Worm (Caenorhabditis elegans) whole organism, L2 larva: ENCODE data around the gene AH9.1.

Experiments used
- F13H6.1 ChIP-seq: sonication (generic microtip); optimal IDR thresholded peaks from 2 replicates; lab custom pipeline; 2016; ENCODE audit warnings: missing genetic modification characterization, missing compliant biosample characterization
- R02D3.7 ChIP-seq: fragments of 150-350 bp; optimal IDR thresholded peaks from 2 replicates; lab custom pipeline; 2014; ENCODE audit warnings: missing biosample characterization, missing genetic modification characterization
- aly-2 ChIP-seq: fragments of 150-350 bp; optimal IDR thresholded peaks from 2 replicates; lab custom pipeline; 2014; ENCODE audit warnings: missing biosample characterization, missing genetic modification characterization
- ama-1 ChIP-seq: fragments of 150-350 bp; optimal IDR thresholded peaks from 2 replicates; lab custom pipeline; 2018; ENCODE audit warnings: inconsistent platforms
- blmp-1 ChIP-seq: sonication (generic microtip); optimal IDR thresholded peaks from 2 replicates; lab custom pipeline; 2017; ENCODE audit warnings: missing genetic modification characterization, mild to moderate bottlenecking, missing compliant biosample characterization, antibody characterized with exemption, moderate library complexity; ENCODE audit not compliant: insufficient read depth
- ceh-82 ChIP-seq: fragments of 150-350 bp; optimal IDR thresholded peaks from 2 replicates; lab custom pipeline; 2014; ENCODE audit warnings: missing biosample characterization, missing genetic modification characterization
- dmd-4 ChIP-seq: sonication (generic microtip); optimal IDR thresholded peaks from 2 replicates; lab custom pipeline; 2017; ENCODE audit warnings: missing biosample characterization, missing genetic modification characterization
- elt-1 ChIP-seq: fragments of 150-350 bp; optimal IDR thresholded peaks from 2 replicates; lab custom pipeline; 2014; ENCODE audit warnings: missing biosample characterization, missing genetic modification characterization
- elt-3 ChIP-seq: sonication (generic microtip); optimal IDR thresholded peaks from 2 replicates; lab custom pipeline; 2017; ENCODE audit warnings: missing biosample characterization, missing genetic modification characterization
- lin-11 ChIP-seq: fragments of 150-350 bp; sonication (generic microtip); optimal IDR thresholded peaks from 2 replicates; lab custom pipeline; 2014; ENCODE audit warnings: missing biosample characterization, missing genetic modification characterization, inconsistent platforms, mixed read lengths
- lin-13 ChIP-seq: fragments of 150-350 bp; optimal IDR thresholded peaks from 2 replicates; lab custom pipeline; 2014; ENCODE audit warnings: missing biosample characterization, missing genetic modification reagents, missing genetic modification characterization
- lin-39 ChIP-seq: fragments of 150-350 bp; optimal IDR thresholded peaks from 2 replicates; lab custom pipeline; 2014; ENCODE audit warnings: missing biosample characterization, missing genetic modification reagents, missing genetic modification characterization
- lsy-2 ChIP-seq, 2 experiments: fragments of 150-350 bp in 1 of 2; sonication (generic microtip) in 1 of 2; optimal IDR thresholded peaks; 2 replicates each; lab custom pipeline; 2014 to 2017; ENCODE audit warnings: missing biosample characterization in 2 of 2, missing genetic modification characterization in 2 of 2
- mab-5 ChIP-seq: fragments of 150-350 bp; optimal IDR thresholded peaks from 2 replicates; lab custom pipeline; 2014; ENCODE audit warnings: missing biosample characterization, missing genetic modification characterization
- mdl-1 ChIP-seq, 2 experiments: fragments of 150-350 bp in 1 of 2; sonication (generic microtip) in 1 of 2; optimal IDR thresholded peaks; 2 replicates each; lab custom pipeline; 2017; ENCODE audit warnings: missing biosample characterization in 2 of 2, missing genetic modification characterization in 2 of 2
- nhr-12 ChIP-seq: fragments of 150-350 bp; optimal IDR thresholded peaks from 2 replicates; lab custom pipeline; 2014; ENCODE audit warnings: missing biosample characterization, missing genetic modification characterization
- nhr-129 ChIP-seq: fragments of 150-350 bp; optimal IDR thresholded peaks from 2 replicates; lab custom pipeline; 2014; ENCODE audit warnings: missing biosample characterization, missing genetic modification characterization
- nhr-21 ChIP-seq: fragments of 150-350 bp; optimal IDR thresholded peaks from 2 replicates; lab custom pipeline; 2014; ENCODE audit warnings: missing biosample characterization, missing genetic modification characterization
- nhr-237 ChIP-seq: fragments of 150-350 bp; optimal IDR thresholded peaks from 2 replicates; lab custom pipeline; 2014; ENCODE audit warnings: missing biosample characterization, missing genetic modification characterization
- nhr-6 ChIP-seq: fragments of 150-350 bp; optimal IDR thresholded peaks from 2 replicates; lab custom pipeline; 2014; ENCODE audit warnings: missing biosample characterization, missing genetic modification characterization
- sem-4 ChIP-seq: fragments of 150-350 bp; optimal IDR thresholded peaks from 2 replicates; lab custom pipeline; 2014; ENCODE audit warnings: missing biosample characterization, missing genetic modification reagents, missing genetic modification characterization
- sma-3 ChIP-seq: sonication (generic microtip); optimal IDR thresholded peaks from 2 replicates; lab custom pipeline; 2016; ENCODE audit warnings: missing genetic modification reagents, missing genetic modification characterization, missing compliant biosample characterization
- sma-9 ChIP-seq, 2 experiments: fragments of 150-350 bp in 1 of 2; sonication (generic microtip) in 1 of 2; optimal IDR thresholded peaks; 2 replicates each; lab custom pipeline; 2014 to 2016; ENCODE audit warnings: missing genetic modification characterization in 2 of 2, mild to moderate bottlenecking in 1 of 2, missing biosample characterization in 1 of 2, missing compliant biosample characterization in 1 of 2, missing genetic modification reagents in 1 of 2, moderate library complexity in 1 of 2
- unc-39 ChIP-seq: fragments of 150-350 bp; optimal IDR thresholded peaks from 2 replicates; lab custom pipeline; 2014; ENCODE audit warnings: missing biosample characterization, missing genetic modification characterization
- unc-55 ChIP-seq: fragments of 150-350 bp; sonication (generic microtip); optimal IDR thresholded peaks from 3 replicates; lab custom pipeline; 2014; ENCODE audit warnings: missing biosample characterization, missing genetic modification reagents, missing genetic modification characterization
- unc-62 ChIP-seq: fragments of 150-350 bp; optimal IDR thresholded peaks from 2 replicates; lab custom pipeline; 2014; ENCODE audit warnings: missing biosample characterization, missing genetic modification reagents, missing genetic modification characterization
- zag-1 ChIP-seq: fragments of 150-350 bp; optimal IDR thresholded peaks from 2 replicates; lab custom pipeline; 2014; ENCODE audit warnings: missing biosample characterization, missing genetic modification characterization
- ztf-1 ChIP-seq: fragments of 200-800 bp; sonication (Bioruptor generic); conservative IDR thresholded peaks from 2 replicates; pipeline ENCODE4 v1.3.6; 2022; ENCODE audit warnings: missing genetic modification characterization, missing compliant biosample characterization
- ztf-4 ChIP-seq: fragments of 150-350 bp; optimal IDR thresholded peaks from 2 replicates; lab custom pipeline; 2014; ENCODE audit warnings: missing biosample characterization, missing genetic modification characterization

The AH9.1 gene

ce11 chrX:2276000-2276399 lies 29.2 kb upstream of the AH9.1 start:
- no peak for TF ChIP-seq F13H6.1 (tag; lab: Kevin White, UChicago)
- no peak for TF ChIP-seq aly-2 (tag; lab: Kevin White, UChicago)
- TF ChIP-seq, all 48 proteins: peak for 0

ce11 chrX:2274237-2274636 lies 27.4 kb upstream of the AH9.1 start, which contains the start of gene AH9.4:
TSS of gene AH9.4 (minus strand) at chrX:2274337.
- TF ChIP-seq unc-62 (GFP tag; lab: Kevin White, UChicago) (no peak), ama-1 (lab: Kevin White, UChicago) (no peak), lsy-2 (tag; optimal IDR thresholded peaks at IDR 0.05; lab: Kevin White, UChicago) (no peak), sma-3 (no peak), nhr-12 (tag; lab: Kevin White, UChicago) (no peak), sma-9 (GFP tag; optimal IDR thresholded peaks at IDR 0.05; lab: Kevin White, UChicago) (no peak), sma-9 (tag; optimal IDR thresholded peaks at IDR 0.05; lab: Kevin White, UChicago) (no peak), elt-3 (tag; lab: Kevin White, UChicago) (no peak), ztf-1 (GFP tag; lab: Robert Waterston, UW) (no peak), ceh-82 (tag; lab: Kevin White, UChicago) (no peak), elt-1 (tag; lab: Kevin White, UChicago) (no peak), unc-55 (GFP tag; lab: Kevin White, UChicago) (no peak), sem-4 (no peak), ztf-4 (tag; lab: Kevin White, UChicago) (no peak), zag-1 (no peak), lin-11 (tag; lab: Kevin White, UChicago) (no peak), dmd-4 (tag; lab: Kevin White, UChicago) (no peak), nhr-21 (tag; lab: Kevin White, UChicago) (no peak), nhr-237 (tag; lab: Kevin White, UChicago) (no peak)
- TF ChIP-seq, all 48 proteins: peak for 0

DNA sequence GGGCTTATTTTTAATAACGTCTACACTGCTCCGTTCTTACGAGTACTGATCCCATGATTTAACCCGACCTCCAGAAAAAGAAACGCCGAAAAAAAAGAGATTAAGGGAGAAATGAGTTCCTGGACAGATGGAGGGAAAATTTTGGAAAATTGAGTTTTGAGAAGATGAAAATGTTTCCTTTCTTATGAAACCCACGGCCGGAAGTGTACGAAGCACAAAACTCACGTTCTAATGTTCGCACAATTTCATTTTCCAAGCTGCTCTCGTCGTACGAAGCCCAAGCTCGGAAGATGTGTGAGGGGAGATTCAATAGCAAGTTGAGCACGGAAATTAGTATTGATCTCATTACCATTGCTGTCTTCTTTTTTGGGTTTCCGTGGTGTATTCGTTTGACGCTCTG lies 24.6 kb upstream of the AH9.1 start:
- TF ChIP-seq sma-9 (GFP tag; optimal IDR thresholded peaks at IDR 0.05; lab: Kevin White, UChicago) (peak; percentile 29), sma-9 (tag; optimal IDR thresholded peaks at IDR 0.05; lab: Kevin White, UChicago) (no peak), nhr-21 (tag; lab: Kevin White, UChicago) (no peak)

ce11 chrX:2267956-2268355 lies 21.1 kb upstream of the AH9.1 start, which contains the start of gene AH9.6:
TSS of gene AH9.6 (minus strand) at chrX:2268138.
- TF ChIP-seq unc-55 (GFP tag; lab: Kevin White, UChicago) (peak; percentile 5), nhr-6 (tag; lab: Kevin White, UChicago) (no peak), lin-13 (GFP tag; lab: Kevin White, UChicago) (no peak)

- TF ChIP-seq unc-62 (GFP tag; lab: Kevin White, UChicago) = no peak
- TF ChIP-seq elt-3 (tag; lab: Kevin White, UChicago) = no peak
- no peak for TF ChIP-seq blmp-1 (tag; lab: Kevin White, UChicago)
- TF ChIP-seq nhr-129 (tag; lab: Kevin White, UChicago) = no peak
- no peak for TF ChIP-seq nhr-237 (tag; lab: Kevin White, UChicago)
- TF ChIP-seq lin-39 (tag; lab: Kevin White, UChicago) = no peak
- TF ChIP-seq, all 48 proteins: peak for 0
These were observed 20.0 kb upstream of the AH9.1 start for ce11 chrX:2266777-2267176.

ce11 chrX:2266366-2266765 lies 19.6 kb upstream of the AH9.1 start:
- TF ChIP-seq unc-55 (GFP tag; lab: Kevin White, UChicago) = peak; percentile 36
- TF ChIP-seq ztf-4 (tag; lab: Kevin White, UChicago) = no peak
- no peak for TF ChIP-seq zag-1
- no peak for TF ChIP-seq elt-3 (tag; lab: Kevin White, UChicago)
- TF ChIP-seq mab-5 (tag; lab: Kevin White, UChicago) = peak; percentile 43

DNA sequence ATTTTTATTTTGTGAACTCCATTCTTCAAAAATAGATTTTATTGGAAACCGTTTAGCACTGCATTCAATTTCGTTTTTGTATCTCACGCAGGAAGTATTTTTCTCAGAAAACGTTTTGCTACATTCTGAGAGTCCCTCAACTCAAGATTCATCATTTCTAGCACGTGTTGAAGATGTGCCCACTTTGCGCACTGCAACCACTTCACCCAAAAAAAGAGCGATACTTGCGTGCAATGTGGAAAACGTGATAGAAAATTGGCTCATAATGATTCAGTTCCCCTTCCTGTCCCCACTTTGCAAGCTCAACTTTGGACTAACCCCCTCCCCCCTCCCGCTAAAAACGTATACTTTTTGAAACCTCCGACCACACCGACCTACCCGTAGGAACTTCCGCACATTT lies 18.3 kb upstream of the AH9.1 start:
- TF ChIP-seq mdl-1 (tag; optimal IDR thresholded peaks at IDR 0.05; lab: Kevin White, UChicago) = peak in 1 of 2 experiments; percentile 7
- TF ChIP-seq mab-5 (tag; lab: Kevin White, UChicago) = no peak
- TF ChIP-seq unc-39 = no peak
- TF ChIP-seq R02D3.7 (tag; lab: Kevin White, UChicago) = no peak
